Fruit fly (Drosophila melanogaster): ENCODE measurements around the gene CG42857.

The CG42857 gene

dm6 chr3R:9784341-9785062, 36.5 kb downstream of the CG42857 start, which contains the start of the genes MtnA and CG8500 (continued):
- peak; percentile 26 for TF ChIP-seq CG13894 (tag; optimal IDR thresholded peaks at IDR 0.05)
- no peak for TF ChIP-seq Oaz (GFP tag; IDR thresholded peaks at IDR 0.05)
- no peak for TF ChIP-seq CG6791 (GFP tag; IDR thresholded peaks at IDR 0.05; ENCODE audit: partially characterized antibody)
- no peak for TF ChIP-seq CG14860 (GFP tag; IDR thresholded peaks at IDR 0.05; ENCODE audit: partially characterized antibody)
- TF ChIP-seq so (GFP tag; IDR thresholded peaks at IDR 0.05): no peak
- no peak for TF ChIP-seq Dbx (GFP tag; IDR thresholded peaks at IDR 0.05)
- TF ChIP-seq CG9727 (GFP tag; optimal IDR thresholded peaks at IDR 0.05): no peak
- TF ChIP-seq CG14710 (tag; optimal IDR thresholded peaks at IDR 0.05): no peak
- TF ChIP-seq gcm2 (GFP tag; optimal IDR thresholded peaks at IDR 0.05): no peak
- TF ChIP-seq CG7786 (GFP tag; optimal IDR thresholded peaks at IDR 0.05): no peak
- TF ChIP-seq CG12942 (GFP tag; optimal IDR thresholded peaks at IDR 0.05): no peak
- no peak for TF ChIP-seq CG9215 (GFP tag; IDR thresholded peaks at IDR 0.05)
- TF ChIP-seq fd3F (GFP tag; optimal IDR thresholded peaks at IDR 0.05): no peak
- TF ChIP-seq CG6854 (GFP tag; optimal IDR thresholded peaks at IDR 0.05): no peak
- no peak for TF ChIP-seq vnd (GFP tag; IDR thresholded peaks at IDR 0.05; ENCODE audit: partially characterized antibody)
- no peak for TF ChIP-seq bbx (GFP tag; IDR thresholded peaks at IDR 0.05; ENCODE audit: partially characterized antibody)
- no peak for TF ChIP-seq Nf-YB (GFP tag; optimal IDR thresholded peaks at IDR 0.05)
- TF ChIP-seq ems (GFP tag; optimal IDR thresholded peaks at IDR 0.05): no peak
- no peak for TF ChIP-seq nerfin-2 (GFP tag; IDR thresholded peaks at IDR 0.05; ENCODE audit: partially characterized antibody)
- TF ChIP-seq lov (optimal IDR thresholded peaks at IDR 0.05): no peak
- TF ChIP-seq lov (GFP tag; IDR thresholded peaks at IDR 0.05): 0 out of 3 replicates have a peak, but pooled peaks have one; percentile 19
- TF ChIP-seq tna (GFP tag; IDR thresholded peaks at IDR 0.05; ENCODE audit: partially characterized antibody): peak; percentile 19; the same call in 1 of the 2 replicates
- no peak for TF ChIP-seq CG7928 (GFP tag; optimal IDR thresholded peaks at IDR 0.05)
- TF ChIP-seq CG3407 (GFP tag; optimal IDR thresholded peaks at IDR 0.05): no peak
- no peak for TF ChIP-seq Nf-YC (tag; optimal IDR thresholded peaks at IDR 0.05)
- TF ChIP-seq CG6765 (GFP tag; optimal IDR thresholded peaks at IDR 0.05): no peak
- TF ChIP-seq fd102C (GFP tag; optimal IDR thresholded peaks at IDR 0.05): no peak
- TF ChIP-seq GATAe (GFP tag; conservative IDR thresholded peaks at IDR 0.05): no peak
- no peak for TF ChIP-seq CG31365 (tag; optimal IDR thresholded peaks at IDR 0.05)
- no peak for TF ChIP-seq stwl (tag; optimal IDR thresholded peaks at IDR 0.05)
- TF ChIP-seq CG6254 (GFP tag; optimal IDR thresholded peaks at IDR 0.05): no peak
- no peak for TF ChIP-seq schlank (tag; optimal IDR thresholded peaks at IDR 0.05)
- no peak for TF ChIP-seq ro (GFP tag; IDR thresholded peaks at IDR 0.05)
- no peak for TF ChIP-seq unpg (GFP tag; optimal IDR thresholded peaks at IDR 0.05)
- no peak for TF ChIP-seq tap (tag; optimal IDR thresholded peaks at IDR 0.05)
- TF ChIP-seq CG11723 (GFP tag; optimal IDR thresholded peaks at IDR 0.05): no peak
- no peak for TF ChIP-seq Oli (tag; optimal IDR thresholded peaks at IDR 0.05)
- TF ChIP-seq CG34422 (GFP tag; IDR thresholded peaks at IDR 0.05): peak; percentile 75; the same call in 2 of the 3 replicates
- TF ChIP-seq Optix (GFP tag; IDR thresholded peaks at IDR 0.05): no peak
- no peak for TF ChIP-seq zfh1 (GFP tag; IDR thresholded peaks at IDR 0.05)
- TF ChIP-seq mld (GFP tag; IDR thresholded peaks at IDR 0.05; ENCODE audit: partially characterized antibody): no peak
- TF ChIP-seq CG15696 (tag; optimal IDR thresholded peaks at IDR 0.05): no peak
- TF ChIP-seq Bdp1 (GFP tag; optimal IDR thresholded peaks at IDR 0.05): no peak
- no peak for TF ChIP-seq CG30403 (GFP tag; optimal IDR thresholded peaks at IDR 0.05)
- no peak for TF ChIP-seq PHDP (tag; optimal IDR thresholded peaks at IDR 0.05)
- TF ChIP-seq CG13296 (GFP tag; optimal IDR thresholded peaks at IDR 0.05): no peak
- no peak for TF ChIP-seq p53 (GFP tag; optimal IDR thresholded peaks at IDR 0.05)
- TF ChIP-seq dysf (GFP tag; IDR thresholded peaks at IDR 0.05): no peak
- TF ChIP-seq Tbp (GFP tag; optimal IDR thresholded peaks at IDR 0.05): no peak
- TF ChIP-seq CG2202 (tag; optimal IDR thresholded peaks at IDR 0.05): no peak

All from whole organism, embryonic.